Worm (Caenorhabditis elegans) whole organism, L1 larva: ENCODE results near the gene asp-19.

Experiments used
- C16A3.4 ChIP-seq: fragments of 150-350 bp; optimal IDR thresholded peaks from 2 replicates; lab custom pipeline; 2014; ENCODE audit warnings: missing biosample characterization, missing genetic modification characterization
- F16B12.6 ChIP-seq: fragments of 150-350 bp; optimal IDR thresholded peaks from 2 replicates; lab custom pipeline; 2014; ENCODE audit warnings: missing biosample characterization, missing genetic modification characterization
- aha-1 ChIP-seq: fragments of 150-350 bp; optimal IDR thresholded peaks from 2 replicates; lab custom pipeline; 2014; ENCODE audit warnings: missing biosample characterization, missing genetic modification characterization
- alr-1 ChIP-seq: fragments of 200-800 bp; sonication (Bioruptor generic); optimal IDR thresholded peaks from 2 replicates; lab custom pipeline; 2018; ENCODE audit warnings: borderline replicate concordance, mild to moderate bottlenecking, missing genetic modification characterization, missing compliant biosample characterization
- blmp-1 ChIP-seq: fragments of 150-350 bp; optimal IDR thresholded peaks from 2 replicates; lab custom pipeline; 2014; ENCODE audit warnings: missing biosample characterization, missing genetic modification characterization
- ceh-8 ChIP-seq: fragments of 200-800 bp; sonication (Bioruptor generic); optimal IDR thresholded peaks from 2 replicates; lab custom pipeline; 2018; ENCODE audit warnings: mild to moderate bottlenecking, missing genetic modification characterization, moderate library complexity, missing compliant biosample characterization
- ceh-82 ChIP-seq, 3 experiments: fragments of 150-350 bp in 1 of 3; sonication (generic microtip) in 2 of 3; optimal IDR thresholded peaks; 2 replicates each; lab custom pipeline; 2014 to 2017; ENCODE audit warnings: missing biosample characterization in 3 of 3, missing genetic modification characterization in 3 of 3
- ceh-88 ChIP-seq: fragments of 200-800 bp; sonication (Bioruptor generic); IDR thresholded peaks from 2 replicates; pipeline ENCODE4 v1.3.6; 2022; ENCODE audit warnings: missing genetic modification characterization, missing compliant biosample characterization
- dsc-1 ChIP-seq: sonication (generic microtip); optimal IDR thresholded peaks from 2 replicates; lab custom pipeline; 2016; ENCODE audit warnings: mild to moderate bottlenecking, missing genetic modification characterization, missing compliant biosample characterization
- efl-3 ChIP-seq: fragments of 200-800 bp; sonication (Bioruptor generic); optimal IDR thresholded peaks from 2 replicates; lab custom pipeline; 2018; ENCODE audit warnings: mild to moderate bottlenecking, missing genetic modification characterization, missing compliant biosample characterization
- egl-13 ChIP-seq: sonication (generic microtip); optimal IDR thresholded peaks from 2 replicates; lab custom pipeline; 2016; ENCODE audit warnings: missing genotype, missing genetic modification reagents, missing genetic modification characterization, missing compliant biosample characterization
- elt-2 ChIP-seq: sonication (generic microtip); optimal IDR thresholded peaks from 2 replicates; lab custom pipeline; 2016; ENCODE audit warnings: missing genetic modification characterization, mild to moderate bottlenecking, inconsistent platforms, missing compliant biosample characterization, missing genetic modification reagents
- fkh-10 ChIP-seq: sonication (generic microtip); optimal IDR thresholded peaks from 2 replicates; lab custom pipeline; 2017; ENCODE audit warnings: missing biosample characterization, missing genetic modification reagents, missing genetic modification characterization
- fkh-4 ChIP-seq: sonication (generic microtip); optimal IDR thresholded peaks from 2 replicates; lab custom pipeline; 2016; ENCODE audit warnings: missing compliant biosample characterization, missing genetic modification characterization, borderline replicate concordance
- fkh-8 ChIP-seq: sonication (generic microtip); optimal IDR thresholded peaks from 2 replicates; lab custom pipeline; 2016; ENCODE audit warnings: mild to moderate bottlenecking, missing genetic modification characterization, missing compliant biosample characterization
- fos-1 ChIP-seq: fragments of 150-350 bp; optimal IDR thresholded peaks from 2 replicates; lab custom pipeline; 2014; ENCODE audit warnings: missing biosample characterization, missing genetic modification characterization
- grh-1 ChIP-seq: fragments of 200-800 bp; sonication (Bioruptor generic); IDR thresholded peaks from 2 replicates; pipeline ENCODE4 v1.3.6; 2022; ENCODE audit warnings: missing genetic modification reagents, missing genetic modification characterization, missing compliant biosample characterization
- hlh-4 ChIP-seq: sonication (generic microtip); optimal IDR thresholded peaks from 2 replicates; lab custom pipeline; 2016; ENCODE audit warnings: mild to moderate bottlenecking, missing genetic modification characterization, missing compliant biosample characterization
- irx-1 ChIP-seq: sonication (generic microtip); optimal IDR thresholded peaks from 2 replicates; lab custom pipeline; 2016; ENCODE audit warnings: missing genetic modification characterization, missing compliant biosample characterization
- isw-1 ChIP-seq: fragments of 200-800 bp; sonication (Bioruptor generic); IDR thresholded peaks from 2 replicates; pipeline ENCODE4 v1.3.6; 2022; ENCODE audit warnings: missing genetic modification characterization, missing compliant biosample characterization
- lin-13 ChIP-seq: fragments of 150-350 bp; optimal IDR thresholded peaks from 2 replicates; lab custom pipeline; 2014; ENCODE audit warnings: missing biosample characterization, missing genetic modification reagents, missing genetic modification characterization
- lin-14 ChIP-seq: fragments of 200-800 bp; sonication (Bioruptor generic); optimal IDR thresholded peaks from 2 replicates; lab custom pipeline; 2018; ENCODE audit warnings: mild to moderate bottlenecking, missing genetic modification characterization, moderate library complexity, missing compliant biosample characterization
- lin-35 ChIP-seq, 2 experiments: fragments of 150-350 bp; optimal IDR thresholded peaks; 2 replicates each; lab custom pipeline; 2014; ENCODE audit warnings: missing biosample characterization in 2 of 2, missing genetic modification characterization in 2 of 2, missing genetic modification reagents in 2 of 2
- lin-39 ChIP-seq: fragments of 150-350 bp; optimal IDR thresholded peaks from 2 replicates; lab custom pipeline; 2014; ENCODE audit warnings: missing biosample characterization, missing genetic modification reagents, missing genetic modification characterization
- lir-3 ChIP-seq: sonication (generic microtip); optimal IDR thresholded peaks from 2 replicates; lab custom pipeline; 2016; ENCODE audit warnings: mild to moderate bottlenecking, missing genetic modification characterization, moderate library complexity, missing compliant biosample characterization; ENCODE audit not compliant: poor library complexity
- lsy-2 ChIP-seq, 2 experiments: fragments of 150-350 bp; optimal IDR thresholded peaks; 2 replicates each; lab custom pipeline; 2014; ENCODE audit warnings: missing biosample characterization in 2 of 2, missing genetic modification characterization in 2 of 2
- mab-9 ChIP-seq: fragments of 200-800 bp; sonication (Bioruptor generic); IDR thresholded peaks from 2 replicates; pipeline ENCODE4 v1.3.6; 2022; ENCODE audit warnings: missing genetic modification reagents, missing genetic modification characterization, missing compliant biosample characterization
- mdl-1 ChIP-seq, 2 experiments: fragments of 150-350 bp; optimal IDR thresholded peaks; 2 replicates each; lab custom pipeline; 2014 to 2017; ENCODE audit warnings: missing biosample characterization in 2 of 2, missing genetic modification characterization in 2 of 2, inconsistent platforms in 1 of 2
- mef-2 ChIP-seq: fragments of 150-350 bp; optimal IDR thresholded peaks from 2 replicates; lab custom pipeline; 2014; ENCODE audit warnings: missing biosample characterization, missing genetic modification characterization
- mep-1 ChIP-seq: fragments of 150-350 bp; optimal IDR thresholded peaks from 2 replicates; lab custom pipeline; 2014; ENCODE audit warnings: missing biosample characterization, missing genetic modification characterization
- nhr-11 ChIP-seq: fragments of 150-350 bp; optimal IDR thresholded peaks from 2 replicates; lab custom pipeline; 2014; ENCODE audit warnings: missing biosample characterization, missing genetic modification characterization
- nhr-12 ChIP-seq: sonication (generic microtip); optimal IDR thresholded peaks from 2 replicates; lab custom pipeline; 2017; ENCODE audit warnings: missing biosample characterization, missing genetic modification characterization
- nhr-19 ChIP-seq: fragments of 200-800 bp; sonication (Bioruptor generic); conservative IDR thresholded peaks from 2 replicates; pipeline ENCODE4 v1.3.6; 2022; ENCODE audit warnings: missing genetic modification characterization, missing compliant biosample characterization
- nhr-237 ChIP-seq: fragments of 150-350 bp; optimal IDR thresholded peaks from 2 replicates; lab custom pipeline; 2014; ENCODE audit warnings: missing biosample characterization, missing genetic modification characterization
- nhr-28 ChIP-seq: fragments of 150-350 bp; optimal IDR thresholded peaks from 2 replicates; lab custom pipeline; 2014; ENCODE audit warnings: missing biosample characterization, missing genetic modification characterization
- nhr-47 ChIP-seq: sonication (generic microtip); optimal IDR thresholded peaks from 2 replicates; lab custom pipeline; 2016; ENCODE audit warnings: mild to moderate bottlenecking, missing genetic modification characterization, moderate library complexity, missing compliant biosample characterization
- nhr-71 ChIP-seq: sonication (generic microtip); optimal IDR thresholded peaks from 2 replicates; lab custom pipeline; 2016; ENCODE audit warnings: mild to moderate bottlenecking, missing genetic modification characterization, moderate library complexity, missing compliant biosample characterization
- nhr-77 ChIP-seq: fragments of 150-350 bp; optimal IDR thresholded peaks from 2 replicates; lab custom pipeline; 2014; ENCODE audit warnings: missing biosample characterization, missing genetic modification characterization
- nhr-85 ChIP-seq: sonication (generic microtip); peaks from one replicate; lab custom pipeline; 2016; ENCODE audit warnings: missing genetic modification characterization, inconsistent platforms, missing compliant biosample characterization
- pag-3 ChIP-seq: sonication (generic microtip); optimal IDR thresholded peaks from 2 replicates; lab custom pipeline; 2017; ENCODE audit warnings: missing genetic modification characterization, mild to moderate bottlenecking, missing compliant biosample characterization, antibody characterized with exemption, borderline replicate concordance; ENCODE audit not compliant: insufficient read depth
- pax-3 ChIP-seq: fragments of 200-800 bp; sonication (Bioruptor generic); optimal IDR thresholded peaks from 2 replicates; lab custom pipeline; 2018; ENCODE audit warnings: mild to moderate bottlenecking, missing genetic modification characterization, moderate library complexity, missing compliant biosample characterization
- pqm-1 ChIP-seq: sonication (generic microtip); optimal IDR thresholded peaks from 3 replicates; lab custom pipeline; 2017; ENCODE audit warnings: missing biosample characterization, missing genetic modification characterization
- snpc-4 ChIP-seq: fragments of 150-350 bp; optimal IDR thresholded peaks from 2 replicates; lab custom pipeline; 2014; ENCODE audit warnings: missing biosample characterization, missing genetic modification characterization
- snu-23 ChIP-seq: sonication (generic microtip); optimal IDR thresholded peaks from 2 replicates; lab custom pipeline; 2016; ENCODE audit warnings: missing genetic modification characterization, missing compliant biosample characterization
- tbx-2 ChIP-seq: sonication (generic microtip); optimal IDR thresholded peaks from 2 replicates; lab custom pipeline; 2016; ENCODE audit warnings: missing genetic modification characterization, missing compliant biosample characterization
- tlp-1 ChIP-seq: fragments of 150-350 bp; optimal IDR thresholded peaks from 2 replicates; lab custom pipeline; 2014; ENCODE audit warnings: missing biosample characterization, missing genetic modification characterization
- unc-130 ChIP-seq: fragments of 150-350 bp; optimal IDR thresholded peaks from 2 replicates; lab custom pipeline; 2017; ENCODE audit warnings: missing biosample characterization, missing genetic modification characterization, inconsistent platforms
- unc-30 ChIP-seq: sonication (generic microtip); optimal IDR thresholded peaks from 2 replicates; lab custom pipeline; 2017; ENCODE audit warnings: missing biosample characterization, missing genetic modification characterization
- unc-62 ChIP-seq: fragments of 150-350 bp; optimal IDR thresholded peaks from 2 replicates; lab custom pipeline; 2014; ENCODE audit warnings: missing biosample characterization, missing genetic modification reagents, missing genetic modification characterization
- unc-98 ChIP-seq: fragments of 200-800 bp; sonication (Bioruptor generic); IDR thresholded peaks from 2 replicates; pipeline ENCODE4 v1.3.6; 2022; ENCODE audit warnings: missing genetic modification characterization, missing compliant biosample characterization
- vab-15 ChIP-seq: sonication (generic microtip); optimal IDR thresholded peaks from 2 replicates; lab custom pipeline; 2017; ENCODE audit warnings: missing genotype, mild to moderate bottlenecking, missing genetic modification characterization, missing compliant biosample characterization
- zip-4 ChIP-seq: fragments of 200-800 bp; sonication (Bioruptor generic); optimal IDR thresholded peaks from 2 replicates; lab custom pipeline; 2018; ENCODE audit warnings: mild to moderate bottlenecking, missing genetic modification characterization, moderate library complexity, missing compliant biosample characterization
- ztf-11 ChIP-seq, 2 experiments: sonication (generic microtip); optimal IDR thresholded peaks; 2 replicates each; lab custom pipeline; 2016 to 2017; ENCODE audit warnings: missing genetic modification characterization in 2 of 2, missing biosample characterization in 1 of 2, missing compliant biosample characterization in 1 of 2
- ztf-4 ChIP-seq: fragments of 150-350 bp; optimal IDR thresholded peaks from 2 replicates; lab custom pipeline; 2014; ENCODE audit warnings: missing biosample characterization, missing genetic modification characterization

asp-19 gene

DNA sequence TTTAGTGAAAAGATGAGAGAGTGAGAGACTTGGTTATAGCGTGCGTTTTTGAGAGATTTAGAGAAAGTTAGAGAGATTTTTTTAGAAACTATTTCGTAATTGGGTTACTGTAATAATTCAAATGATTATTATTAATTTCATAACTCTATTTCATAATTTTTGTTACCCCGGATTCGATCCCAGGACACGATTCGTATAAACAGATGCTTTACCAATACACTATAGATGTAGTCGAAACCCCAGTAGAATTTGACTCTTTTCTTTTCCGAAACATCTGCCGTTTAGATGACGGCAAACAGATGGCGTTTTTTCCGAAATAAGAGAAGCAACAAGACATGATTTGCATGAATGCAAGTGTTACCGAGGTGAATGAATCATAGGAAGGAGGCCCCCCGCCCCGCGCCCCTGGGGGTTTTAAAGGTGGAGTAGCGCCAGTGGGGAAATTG lies 19.1 kb downstream of the asp-19 start (continued):
- TF ChIP-seq lin-14 (GFP tag; lab: Kevin White, UChicago) (no peak), unc-130 (tag; lab: Kevin White, UChicago) (no peak), pqm-1 (tag; lab: Kevin White, UChicago) (no peak), unc-98 (GFP tag; lab: Robert Waterston, UW) (no peak), F16B12.6 (tag; lab: Kevin White, UChicago) (no peak), nhr-71 (tag; lab: Kevin White, UChicago) (no peak), unc-30 (no peak), elt-2 (tag; lab: Kevin White, UChicago) (no peak), mef-2 (tag; lab: Kevin White, UChicago) (no peak), blmp-1 (no peak), vab-15 (tag; lab: Kevin White, UChicago) (no peak), zip-4 (GFP tag; lab: Kevin White, UChicago) (no peak), tbx-2 (peak; percentile 56), ceh-82 (tag; optimal IDR thresholded peaks at IDR 0.05; lab: Kevin White, UChicago) (no peak), mdl-1 (tag; optimal IDR thresholded peaks at IDR 0.05; lab: Kevin White, UChicago) (no peak), lir-3 (tag; lab: Kevin White, UChicago) (peak; percentile 35), lin-39 (tag; lab: Kevin White, UChicago) (peak; percentile 57), ztf-11 (tag; optimal IDR thresholded peaks at IDR 0.05; lab: Kevin White, UChicago) (peak in 1 of 2 experiments; percentile 81), nhr-47 (tag; lab: Kevin White, UChicago) (peak; percentile 90), nhr-85 (tag; lab: Kevin White, UChicago) (peak; percentile 70), ceh-88 (GFP tag; lab: Robert Waterston, UW) (no peak), ceh-8 (GFP tag; lab: Kevin White, UChicago) (no peak), nhr-12 (tag; lab: Kevin White, UChicago) (no peak), isw-1 (GFP tag; lab: Robert Waterston, UW) (no peak), grh-1 (GFP tag; lab: Robert Waterston, UW) (no peak), mep-1 (tag; lab: Kevin White, UChicago) (peak; percentile 71), nhr-19 (peak; percentile 65), lin-13 (GFP tag; lab: Kevin White, UChicago) (no peak), efl-3 (GFP tag; lab: Kevin White, UChicago) (no peak), aha-1 (tag; lab: Kevin White, UChicago) (no peak), nhr-237 (no peak), fkh-10 (GFP tag; lab: Kevin White, UChicago) (no peak), egl-13 (tag; lab: Kevin White, UChicago) (no peak), fos-1 (tag; lab: Kevin White, UChicago) (no peak), snpc-4 (tag; lab: Kevin White, UChicago) (peak; percentile 36), nhr-28 (tag; lab: Kevin White, UChicago) (no peak), C16A3.4 (tag; lab: Kevin White, UChicago) (no peak), hlh-4 (peak; percentile 42), lin-35 (GFP tag; optimal IDR thresholded peaks at IDR 0.05; lab: Kevin White, UChicago) (peak in 1 of 2 experiments; percentile 15), fkh-8 (tag; lab: Kevin White, UChicago) (no peak), unc-62 (no peak), ztf-4 (no peak), lsy-2 (tag; optimal IDR thresholded peaks at IDR 0.05; lab: Kevin White, UChicago) (peak; percentile 87 to 97), pax-3 (tag; lab: Kevin White, UChicago) (no peak), tlp-1 (no peak), mab-9 (no peak), nhr-11 (tag; lab: Kevin White, UChicago) (no peak), pag-3 (tag; lab: Kevin White, UChicago) (no peak), nhr-77 (tag; lab: Kevin White, UChicago) (no peak), snu-23 (no peak), irx-1 (tag; lab: Kevin White, UChicago) (peak; percentile 79), fkh-4 (peak; percentile 48), dsc-1 (tag; lab: Kevin White, UChicago) (peak; percentile 74), alr-1 (tag; lab: Kevin White, UChicago) (no peak)
